Worm (Caenorhabditis elegans) whole organism, L4 larva: Measurements from ENCODE around the gene fbxa-43.

Experiments
- F49E8.2 ChIP-seq: sonication (generic microtip); optimal IDR thresholded peaks from 2 replicates; lab custom pipeline; 2016; ENCODE audit warnings: missing compliant biosample characterization, mild to moderate bottlenecking, missing genetic modification characterization, borderline replicate concordance
- T20F7.1 ChIP-seq: fragments of 200-800 bp; sonication (Bioruptor generic); optimal IDR thresholded peaks from 2 replicates; lab custom pipeline; 2018; ENCODE audit warnings: mild to moderate bottlenecking, missing genetic modification characterization, missing compliant biosample characterization
- ZK337.2 ChIP-seq: fragments of 200-800 bp; sonication (Bioruptor generic); IDR thresholded peaks from 2 replicates; pipeline ENCODE4 v1.3.6; 2022; ENCODE audit warnings: missing genetic modification reagents, missing genetic modification characterization, missing compliant biosample characterization
- ZK546.5 ChIP-seq, 2 experiments: sonication (generic microtip); optimal IDR thresholded peaks; 2 replicates each; lab custom pipeline; 2017; ENCODE audit warnings: missing biosample characterization in 2 of 2, missing genetic modification characterization in 2 of 2
- aha-1 ChIP-seq: fragments of 150-350 bp; peaks from one replicate; lab custom pipeline; 2014; ENCODE audit warnings: missing biosample characterization, missing genetic modification characterization
- ceh-44 ChIP-seq: fragments of 200-800 bp; sonication (Bioruptor generic); IDR thresholded peaks from 2 replicates; pipeline ENCODE4 v1.3.6; 2022; ENCODE audit warnings: missing genetic modification reagents, missing genetic modification characterization, missing compliant biosample characterization
- daf-12 ChIP-seq: fragments of 150-350 bp; optimal IDR thresholded peaks from 2 replicates; lab custom pipeline; 2014; ENCODE audit warnings: missing biosample characterization, missing genetic modification reagents, missing genetic modification characterization
- daf-16 ChIP-seq, 3 experiments: sonication (generic microtip); optimal IDR thresholded peaks; 2 replicates each; lab custom pipeline; 2016 to 2017; ENCODE audit warnings: missing genetic modification characterization in 3 of 3, missing genetic modification reagents in 3 of 3, mild to moderate bottlenecking in 2 of 3, missing compliant biosample characterization in 2 of 3, missing biosample characterization in 1 of 3, moderate library complexity in 1 of 3
- daf-8 ChIP-seq: fragments of 200-800 bp; sonication (Bioruptor generic); IDR thresholded peaks from 2 replicates; pipeline ENCODE4 v1.3.6; 2022; ENCODE audit warnings: missing genetic modification characterization, missing compliant biosample characterization
- dmd-6 ChIP-seq: fragments of 200-800 bp; sonication (Bioruptor generic); IDR thresholded peaks from 2 replicates; pipeline ENCODE4 v1.3.6; 2022; ENCODE audit warnings: missing genetic modification reagents, missing genetic modification characterization, missing compliant biosample characterization
- dmd-8 ChIP-seq: fragments of 200-800 bp; sonication (Bioruptor generic); IDR thresholded peaks from 2 replicates; pipeline ENCODE4 v1.3.6; 2022; ENCODE audit warnings: missing genetic modification characterization, missing compliant biosample characterization
- duxl-1 ChIP-seq: sonication (generic microtip); optimal IDR thresholded peaks from 2 replicates; lab custom pipeline; 2016; ENCODE audit warnings: mild to moderate bottlenecking, missing genetic modification characterization, moderate library complexity, missing compliant biosample characterization; ENCODE audit not compliant: poor library complexity
- dve-1 ChIP-seq: sonication (generic microtip); optimal IDR thresholded peaks from 2 replicates; lab custom pipeline; 2017; ENCODE audit warnings: antibody characterized with exemption, mild to moderate bottlenecking, missing genetic modification characterization, missing compliant biosample characterization; ENCODE audit not compliant: insufficient read depth
- fkh-10 ChIP-seq: fragments of 150-350 bp; optimal IDR thresholded peaks from 2 replicates; lab custom pipeline; 2014; ENCODE audit warnings: missing biosample characterization, missing genetic modification reagents, missing genetic modification characterization
- hlh-11 ChIP-seq: fragments of 200-800 bp; sonication (Bioruptor generic); optimal IDR thresholded peaks from 2 replicates; lab custom pipeline; 2018; ENCODE audit warnings: mild to moderate bottlenecking, missing genetic modification characterization, missing compliant biosample characterization
- hlh-30 ChIP-seq: sonication (generic microtip); optimal IDR thresholded peaks from 2 replicates; lab custom pipeline; 2017; ENCODE audit warnings: antibody characterized with exemption, mild to moderate bottlenecking, missing genetic modification characterization, missing compliant biosample characterization; ENCODE audit not compliant: insufficient read depth
- lim-7 ChIP-seq: fragments of 200-800 bp; sonication (Bioruptor generic); IDR thresholded peaks from 2 replicates; pipeline ENCODE4 v1.3.6; 2022; ENCODE audit warnings: missing genetic modification characterization, missing compliant biosample characterization
- lin-1 ChIP-seq: fragments of 200-800 bp; sonication (Bioruptor generic); IDR thresholded peaks from 2 replicates; pipeline ENCODE4 v1.3.6; 2022; ENCODE audit warnings: missing genetic modification reagents, missing genetic modification characterization, missing compliant biosample characterization
- lin-29 ChIP-seq: fragments of 200-800 bp; sonication (Bioruptor generic); IDR thresholded peaks from 2 replicates; pipeline ENCODE4 v1.3.6; 2022; ENCODE audit warnings: missing genetic modification reagents, missing genetic modification characterization, missing compliant biosample characterization
- mdl-1 ChIP-seq, 2 experiments: fragments of 150-350 bp in 1 of 2; sonication (generic microtip) in 1 of 2; optimal IDR thresholded peaks; 2 replicates each; lab custom pipeline; 2014 to 2017; ENCODE audit warnings: missing biosample characterization in 2 of 2, missing genetic modification characterization in 2 of 2
- mxl-3 ChIP-seq: fragments of 200-800 bp; sonication (Bioruptor generic); optimal IDR thresholded peaks from 2 replicates; lab custom pipeline; 2018; ENCODE audit warnings: mild to moderate bottlenecking, missing genetic modification characterization, missing compliant biosample characterization
- nhr-102 ChIP-seq: sonication (generic microtip); optimal IDR thresholded peaks from 2 replicates; lab custom pipeline; 2016; ENCODE audit warnings: mild to moderate bottlenecking, missing genetic modification characterization, moderate library complexity, missing compliant biosample characterization
- nhr-237 ChIP-seq: sonication (generic microtip); optimal IDR thresholded peaks from 2 replicates; lab custom pipeline; 2017; ENCODE audit warnings: missing biosample characterization, missing genetic modification characterization
- nhr-28 ChIP-seq: fragments of 150-350 bp; optimal IDR thresholded peaks from 2 replicates; lab custom pipeline; 2014; ENCODE audit warnings: missing biosample characterization, missing genetic modification characterization
- nhr-41 ChIP-seq: fragments of 200-800 bp; sonication (Bioruptor generic); IDR thresholded peaks from 2 replicates; pipeline ENCODE4 v1.3.6; 2022; ENCODE audit warnings: missing genetic modification reagents, missing genetic modification characterization, missing compliant biosample characterization
- nhr-76 ChIP-seq: fragments of 150-350 bp; optimal IDR thresholded peaks from 2 replicates; lab custom pipeline; 2014; ENCODE audit warnings: missing biosample characterization, missing genetic modification characterization
- pha-4 ChIP-seq, 2 experiments: fragments of 150-350 bp in 1 of 2; fragments of 200-800 bp in 1 of 2; sonication (Bioruptor generic) in 1 of 2; IDR thresholded peaks in 1 of 2; optimal IDR thresholded peaks in 1 of 2; 2 replicates each; pipeline versions ENCODE4 v1.3.6 to Lab custom; 2014 to 2022; ENCODE audit warnings: missing genetic modification characterization in 2 of 2, missing genetic modification reagents in 2 of 2, missing biosample characterization in 1 of 2, missing compliant biosample characterization in 1 of 2
- pqm-1 ChIP-seq: sonication (generic microtip); optimal IDR thresholded peaks from 2 replicates; lab custom pipeline; 2017; ENCODE audit warnings: missing biosample characterization, missing genetic modification characterization
- rbr-2 ChIP-seq: sonication (generic microtip); optimal IDR thresholded peaks from 2 replicates; lab custom pipeline; 2016; ENCODE audit warnings: missing genotype, missing genetic modification characterization, missing compliant biosample characterization
- saeg-2 ChIP-seq: fragments of 200-800 bp; sonication (Bioruptor generic); IDR thresholded peaks from 2 replicates; pipeline ENCODE4 v1.3.6; 2022; ENCODE audit warnings: missing genetic modification reagents, missing genetic modification characterization, missing compliant biosample characterization
- snpc-1.2 ChIP-seq: fragments of 200-800 bp; sonication (Bioruptor generic); IDR thresholded peaks from 2 replicates; pipeline ENCODE4 v1.3.6; 2022; ENCODE audit warnings: missing genetic modification reagents, missing genetic modification characterization, missing compliant biosample characterization
- spr-1 ChIP-seq: sonication (generic microtip); optimal IDR thresholded peaks from 2 replicates; lab custom pipeline; 2016; ENCODE audit warnings: mild to moderate bottlenecking, missing genetic modification characterization, missing compliant biosample characterization
- tag-97 ChIP-seq: fragments of 200-800 bp; sonication (Bioruptor generic); IDR thresholded peaks from 2 replicates; pipeline ENCODE4 v1.3.6; 2022; ENCODE audit warnings: missing genetic modification characterization, missing compliant biosample characterization
- unc-39 ChIP-seq: sonication (generic microtip); optimal IDR thresholded peaks from 2 replicates; lab custom pipeline; 2017; ENCODE audit warnings: missing biosample characterization, missing genetic modification characterization
- zag-1 ChIP-seq: fragments of 150-350 bp; optimal IDR thresholded peaks from 2 replicates; lab custom pipeline; 2014; ENCODE audit warnings: missing biosample characterization, missing genetic modification characterization
- zfp-2 ChIP-seq: sonication (generic microtip); optimal IDR thresholded peaks from 2 replicates; lab custom pipeline; 2016; ENCODE audit warnings: mild to moderate bottlenecking, missing genetic modification characterization, missing compliant biosample characterization
- zip-11 ChIP-seq: fragments of 200-800 bp; sonication (Bioruptor generic); IDR thresholded peaks from 2 replicates; pipeline ENCODE4 v1.3.6; 2022; ENCODE audit warnings: missing genetic modification characterization, missing compliant biosample characterization
- ztf-7 ChIP-seq: fragments of 150-350 bp; optimal IDR thresholded peaks from 2 replicates; lab custom pipeline; 2014; ENCODE audit warnings: missing biosample characterization, missing genetic modification characterization

The fbxa-43 gene

ce11 chrIII:2294736-2295135 is 36.0 kb upstream of the fbxa-43 start:
- TF ChIP-seq snpc-1.2 (no peak), hlh-11 (tag; lab: Kevin White, UChicago) (peak; percentile 30), lin-1 (no peak), dmd-8 (GFP tag; lab: Robert Waterston, UW) (no peak), daf-8 (no peak), pha-4 (GFP tag; IDR thresholded peaks at IDR 0.05; lab: Robert Waterston, UW) (no peak), pha-4 (tag; optimal IDR thresholded peaks at IDR 0.05; lab: Kevin White, UChicago) (peak; percentile 79), daf-16 (GFP tag; optimal IDR thresholded peaks at IDR 0.05; lab: Kevin White, UChicago) (no peak), daf-16 (tag; optimal IDR thresholded peaks at IDR 0.05; lab: Kevin White, UChicago) (peak; percentile 94), ZK337.2 (no peak), dmd-6 (GFP tag; lab: Robert Waterston, UW) (peak; percentile 29), hlh-30 (tag; lab: Kevin White, UChicago) (peak; percentile 4), lin-29 (GFP tag; lab: Robert Waterston, UW) (no peak), tag-97 (GFP tag; lab: Robert Waterston, UW) (no peak), zag-1 (no peak), unc-39 (tag; lab: Kevin White, UChicago) (no peak), lim-7 (GFP tag; lab: Robert Waterston, UW) (no peak), dve-1 (tag; lab: Kevin White, UChicago) (peak; percentile 44), ZK546.5 (tag; optimal IDR thresholded peaks at IDR 0.05; lab: Kevin White, UChicago) (no peak), duxl-1 (tag; lab: Kevin White, UChicago) (peak; percentile 41), nhr-102 (tag; lab: Kevin White, UChicago) (no peak), fkh-10 (GFP tag; lab: Kevin White, UChicago) (no peak), F49E8.2 (tag; lab: Kevin White, UChicago) (no peak), ztf-7 (tag; lab: Kevin White, UChicago) (no peak), nhr-28 (peak; percentile 71), mdl-1 (tag; optimal IDR thresholded peaks at IDR 0.05; lab: Kevin White, UChicago) (no peak), ceh-44 (no peak), T20F7.1 (GFP tag; lab: Kevin White, UChicago) (no peak), nhr-76 (tag; lab: Kevin White, UChicago) (no peak), spr-1 (tag; lab: Kevin White, UChicago) (no peak), nhr-41 (GFP tag; lab: Robert Waterston, UW) (no peak), pqm-1 (tag; lab: Kevin White, UChicago) (peak; percentile 35), zfp-2 (tag; lab: Kevin White, UChicago) (no peak), zip-11 (GFP tag; lab: Robert Waterston, UW) (no peak), rbr-2 (tag; lab: Kevin White, UChicago) (no peak)
- TF ChIP-seq, all 104 proteins: peak for 9

ce11 chrIII:2291139-2291538 is 32.4 kb upstream of the fbxa-43 start, which contains the start of gene fbxa-219:
Gene fbxa-219, plus strand, starts transcription at chrIII:2291415.
- TF ChIP-seq nhr-237 (tag; lab: Kevin White, UChicago) (no peak), nhr-28 (peak; percentile 35), saeg-2 (GFP tag; lab: Robert Waterston, UW) (no peak), ZK546.5 (tag; optimal IDR thresholded peaks at IDR 0.05; lab: Kevin White, UChicago) (no peak), daf-12 (tag; lab: Kevin White, UChicago) (no peak), pqm-1 (tag; lab: Kevin White, UChicago) (peak; percentile 78), hlh-30 (tag; lab: Kevin White, UChicago) (peak; percentile 33), mxl-3 (GFP tag; lab: Kevin White, UChicago) (no peak), daf-16 (GFP tag; optimal IDR thresholded peaks at IDR 0.05; lab: Kevin White, UChicago) (no peak), daf-16 (tag; optimal IDR thresholded peaks at IDR 0.05; lab: Kevin White, UChicago) (peak; percentile 58), dve-1 (tag; lab: Kevin White, UChicago) (peak; percentile 16), aha-1 (tag; lab: Kevin White, UChicago) (peak; percentile 88)
